Fruit fly (Drosophila melanogaster): ENCODE results near the gene CG7208.

The CG7208 gene

DNA sequence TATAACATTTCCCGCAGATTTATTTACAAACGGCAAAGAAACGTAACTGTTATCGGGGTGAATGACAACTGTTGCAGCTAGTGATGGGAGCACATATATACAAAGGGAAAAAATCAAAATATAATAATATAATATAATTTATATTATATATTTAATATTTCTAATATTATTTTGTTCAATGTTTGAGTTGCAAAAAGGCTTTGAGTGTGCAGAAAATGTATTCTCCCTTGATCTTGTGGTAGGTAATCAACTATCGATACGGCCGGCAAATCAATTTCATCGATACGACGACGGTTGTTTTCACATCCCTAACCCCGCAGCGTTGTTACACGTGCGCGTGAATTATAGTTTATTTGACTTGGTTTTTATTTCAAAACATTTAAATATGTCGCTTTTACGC, 37.9 kb upstream of the CG7208 start, which contains the start of the genes mTerf5 and Non3 (continued):
- TF ChIP-seq aop (GFP tag; IDR thresholded peaks at IDR 0.05) = no peak
- TF ChIP-seq Kr (GFP tag; optimal IDR thresholded peaks at IDR 0.05) = no peak
- peak; percentile 46 for TF ChIP-seq Chrac-16 (GFP tag; optimal IDR thresholded peaks at IDR 0.05)
- no peak for TF ChIP-seq CG2199 (GFP tag; IDR thresholded peaks at IDR 0.05)
- TF ChIP-seq CG7556 (GFP tag; optimal IDR thresholded peaks at IDR 0.05) = peak; percentile 20
- TF ChIP-seq zfh1 (GFP tag; IDR thresholded peaks at IDR 0.05) = peak; percentile 58; the same call in 1 of the 3 replicates
- peak; percentile 63 for TF ChIP-seq CG2120 (GFP tag; optimal IDR thresholded peaks at IDR 0.05)
- TF ChIP-seq Sry-δ (GFP tag; optimal IDR thresholded peaks at IDR 0.05) = peak; percentile 85
- TF ChIP-seq Rfx (GFP tag; IDR thresholded peaks at IDR 0.05) = peak; percentile 59
- peak; percentile 14 for TF ChIP-seq pb (GFP tag; optimal IDR thresholded peaks at IDR 0.05)
- peak; percentile 62 for TF ChIP-seq CG6272 (GFP tag; IDR thresholded peaks at IDR 0.05)
- peak; percentile 2 for TF ChIP-seq CG2875 (GFP tag; optimal IDR thresholded peaks at IDR 0.05)
- TF ChIP-seq CG13123 (GFP tag; optimal IDR thresholded peaks at IDR 0.05) = peak; percentile 38
- peak; percentile 56; the same call in 2 of the 4 replicates for TF ChIP-seq Gug (GFP tag; IDR thresholded peaks at IDR 0.05)
- no peak for TF ChIP-seq Poxn (GFP tag; IDR thresholded peaks at IDR 0.05)
- peak; percentile 75 for TF ChIP-seq Xbp1 (GFP tag; optimal IDR thresholded peaks at IDR 0.05)
- no peak for TF ChIP-seq sr (GFP tag; IDR thresholded peaks at IDR 0.05)
- peak; percentile 49; the same call in 1 of the 2 replicates for TF ChIP-seq CG32532 (GFP tag; IDR thresholded peaks at IDR 0.05)
- TF ChIP-seq tin (GFP tag; optimal IDR thresholded peaks at IDR 0.05) = peak; percentile 51
- no peak for TF ChIP-seq CG10462 (GFP tag; optimal IDR thresholded peaks at IDR 0.05)
- peak; percentile 32 for TF ChIP-seq CG12299 (tag; optimal IDR thresholded peaks at IDR 0.05)
- peak; percentile 51 for TF ChIP-seq Six4 (GFP tag; optimal IDR thresholded peaks at IDR 0.05)
- no peak for TF ChIP-seq Usf (GFP tag; optimal IDR thresholded peaks at IDR 0.05)
- TF ChIP-seq CG6765 (GFP tag; optimal IDR thresholded peaks at IDR 0.05) = no peak
- peak; percentile 86 for TF ChIP-seq vnd (GFP tag; IDR thresholded peaks at IDR 0.05; ENCODE audit: partially characterized antibody)
- no peak for TF ChIP-seq sens-2 (GFP tag; IDR thresholded peaks at IDR 0.05)
- peak; percentile 86 for TF ChIP-seq MBD-R2 (GFP tag; IDR thresholded peaks at IDR 0.05)
- peak; percentile 38 for TF ChIP-seq bab2 (GFP tag; optimal IDR thresholded peaks at IDR 0.05)
- peak; percentile 51 for TF ChIP-seq pzg (GFP tag; optimal IDR thresholded peaks at IDR 0.05)
- TF ChIP-seq croc (GFP tag; conservative IDR thresholded peaks at IDR 0.05) = no peak; the same call in 2 of the 3 replicates
- no peak for TF ChIP-seq btn (GFP tag; optimal IDR thresholded peaks at IDR 0.05)
- peak; percentile 83 for TF ChIP-seq CG13775 (GFP tag; optimal IDR thresholded peaks at IDR 0.05)
- peak; percentile 73 for TF ChIP-seq CG9932 (GFP tag; IDR thresholded peaks at IDR 0.05)
- peak; percentile 15; the same call in 1 of the 3 replicates for TF ChIP-seq H15 (GFP tag; IDR thresholded peaks at IDR 0.05)
- no peak for TF ChIP-seq grn (GFP tag; optimal IDR thresholded peaks at IDR 0.05)
- peak; percentile 22 for TF ChIP-seq CG17912 (GFP tag; optimal IDR thresholded peaks at IDR 0.05)
- no peak for TF ChIP-seq CG31365 (tag; optimal IDR thresholded peaks at IDR 0.05)
- peak; percentile 89 for TF ChIP-seq row (GFP tag; IDR thresholded peaks at IDR 0.05)
- TF ChIP-seq vvl (GFP tag; IDR thresholded peaks at IDR 0.05) = peak; percentile 66
- peak; percentile 7 for TF ChIP-seq CG7786 (GFP tag; optimal IDR thresholded peaks at IDR 0.05)
- TF ChIP-seq CG3065 (GFP tag; optimal IDR thresholded peaks at IDR 0.05) = peak; percentile 21
- no peak for TF ChIP-seq Mad (GFP tag; optimal IDR thresholded peaks at IDR 0.05)
- TF ChIP-seq onecut (GFP tag; IDR thresholded peaks at IDR 0.05) = no peak
- TF ChIP-seq CG12744 (GFP tag; optimal IDR thresholded peaks at IDR 0.05) = no peak
- no peak for TF ChIP-seq CG17612 (GFP tag; IDR thresholded peaks at IDR 0.05)
- TF ChIP-seq CG6689 (GFP tag; IDR thresholded peaks at IDR 0.05) = peak; percentile 57
- TF ChIP-seq Atf-2 (GFP tag; optimal IDR thresholded peaks at IDR 0.05) = no peak
- peak; percentile 17 for TF ChIP-seq Hsf (GFP tag; optimal IDR thresholded peaks at IDR 0.05)
- no peak for TF ChIP-seq wdn (GFP tag; IDR thresholded peaks at IDR 0.05)
- TF ChIP-seq CG9727 (GFP tag; optimal IDR thresholded peaks at IDR 0.05) = peak; percentile 60
- TF ChIP-seq salm (tag; optimal IDR thresholded peaks at IDR 0.05) = no peak
- TF ChIP-seq pan (optimal IDR thresholded peaks at IDR 0.05) = no peak
- TF ChIP-seq pan (GFP tag; optimal IDR thresholded peaks at IDR 0.05 in 1 of 2, IDR thresholded peaks at IDR 0.05 in 1 of 2) = peak in 1 of 2 experiments; percentile 60
